Fruit fly (Drosophila melanogaster): ENCODE results near the gene CG1662.

Gene CG1662

DNA sequence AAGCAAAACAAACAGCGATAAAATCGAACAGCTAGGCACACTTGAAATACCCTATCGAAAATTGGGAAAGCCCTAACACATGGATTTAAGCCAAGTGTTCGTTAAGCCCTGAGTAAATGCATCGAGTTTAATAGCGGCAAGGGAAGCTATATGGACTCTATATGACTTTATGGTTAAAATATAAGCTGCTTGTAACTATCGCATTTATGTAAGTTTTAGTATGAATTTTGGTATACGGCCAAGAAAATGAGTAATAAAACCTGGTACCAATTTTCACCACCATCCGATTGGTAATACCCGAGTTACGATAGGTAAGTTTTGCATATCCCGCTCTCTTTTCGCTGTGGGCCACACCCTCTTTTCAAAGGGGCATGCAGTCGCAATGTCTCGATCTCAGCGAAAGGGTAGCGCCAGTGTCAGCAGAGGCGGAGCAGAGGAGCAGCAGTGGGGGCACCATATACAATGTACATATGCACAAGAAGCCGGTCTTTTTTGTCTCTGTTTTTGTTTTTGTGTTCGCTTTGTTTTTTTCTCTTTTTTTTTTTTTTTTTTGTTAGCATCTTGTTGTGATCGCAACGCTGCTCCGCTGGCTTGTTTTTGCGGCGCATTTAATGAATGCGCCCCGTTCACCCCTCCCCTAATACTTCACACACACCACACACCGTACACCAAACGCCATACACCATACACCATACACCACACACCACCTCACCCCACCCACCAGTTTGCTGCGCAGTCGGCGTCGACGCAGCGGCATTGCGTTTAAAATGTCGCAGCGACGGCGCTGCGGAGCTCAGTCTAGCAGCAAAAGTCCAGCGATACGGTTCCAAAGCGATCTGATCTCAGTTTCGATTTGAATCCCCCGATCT, 16.8 kb downstream of the CG1662 start, which contains the start of gene GstT4 (continued):
- peak; percentile 27 for TF ChIP-seq CG12659 (GFP tag; optimal IDR thresholded peaks at IDR 0.05)
- peak; percentile 71 for TF ChIP-seq Med (GFP tag)
- TF ChIP-seq tio (GFP tag; optimal IDR thresholded peaks at IDR 0.05): peak; percentile 66
- peak; percentile 19; the same call in 1 of the 2 replicates for TF ChIP-seq al (GFP tag; IDR thresholded peaks at IDR 0.05)
- peak; percentile 44; the same call in 1 of the 2 replicates for TF ChIP-seq HLH3B (GFP tag; IDR thresholded peaks at IDR 0.05)
- TF ChIP-seq CG3407 (GFP tag; optimal IDR thresholded peaks at IDR 0.05): no peak
- peak; percentile 50 for TF ChIP-seq Atf-2 (GFP tag; optimal IDR thresholded peaks at IDR 0.05)
- no peak for TF ChIP-seq Sry-β (GFP tag; optimal IDR thresholded peaks at IDR 0.05)
- TF ChIP-seq Mrtf (GFP tag; IDR thresholded peaks at IDR 0.05): 0 out of 3 replicates have a peak, but pooled peaks have one; percentile 29
- TF ChIP-seq CG12236 (GFP tag; optimal IDR thresholded peaks at IDR 0.05): no peak
- TF ChIP-seq slp2 (GFP tag; optimal IDR thresholded peaks at IDR 0.05): peak; percentile 76
- peak; percentile 25 for TF ChIP-seq CG17385 (GFP tag; optimal IDR thresholded peaks at IDR 0.05)
- no peak for TF ChIP-seq tna (GFP tag; IDR thresholded peaks at IDR 0.05; ENCODE audit: partially characterized antibody)
- peak; percentile 18; the same call in 1 of the 2 replicates for TF ChIP-seq CG31224 (GFP tag; IDR thresholded peaks at IDR 0.05)
- TF ChIP-seq nerfin-1 (tag; optimal IDR thresholded peaks at IDR 0.05): peak; percentile 12
- TF ChIP-seq wor (GFP tag; IDR thresholded peaks at IDR 0.05): no peak
- TF ChIP-seq CG14014 (GFP tag; IDR thresholded peaks at IDR 0.05): 0 out of 2 replicates have a peak, but pooled peaks have one; percentile 20
- no peak for TF ChIP-seq CG17568 (GFP tag; optimal IDR thresholded peaks at IDR 0.05)
- TF ChIP-seq pho (GFP tag; optimal IDR thresholded peaks at IDR 0.05): peak; percentile 58
- TF ChIP-seq TFAM (GFP tag; optimal IDR thresholded peaks at IDR 0.05): no peak
- TF ChIP-seq D19B (GFP tag; optimal IDR thresholded peaks at IDR 0.05): no peak
- 0 out of 3 replicates have a peak, but pooled peaks have one; percentile 12 for TF ChIP-seq croc (GFP tag; conservative IDR thresholded peaks at IDR 0.05)
- TF ChIP-seq ttk (GFP tag; IDR thresholded peaks at IDR 0.05): peak; percentile 9; the same call in 1 of the 2 replicates
- TF ChIP-seq Usf (GFP tag; optimal IDR thresholded peaks at IDR 0.05): no peak
- TF ChIP-seq nau (GFP tag; optimal IDR thresholded peaks at IDR 0.05): no peak
- TF ChIP-seq pb (GFP tag; optimal IDR thresholded peaks at IDR 0.05): peak; percentile 5
- TF ChIP-seq CTCF (GFP tag; optimal IDR thresholded peaks at IDR 0.05): no peak
- no peak for TF ChIP-seq Dp (GFP tag; optimal IDR thresholded peaks at IDR 0.05)
- peak; percentile 87 for TF ChIP-seq sens (GFP tag)
- TF ChIP-seq ase (GFP tag; IDR thresholded peaks at IDR 0.05): peak; percentile 8; the same call in 1 of the 3 replicates
- no peak for TF ChIP-seq Hey (tag; optimal IDR thresholded peaks at IDR 0.05)
- peak; percentile 59; the same call in 2 of the 3 replicates for TF ChIP-seq dysf (GFP tag; IDR thresholded peaks at IDR 0.05)
- peak; percentile 42 for TF ChIP-seq CG1602 (GFP tag; optimal IDR thresholded peaks at IDR 0.05)
- TF ChIP-seq CG16779 (GFP tag; IDR thresholded peaks at IDR 0.05): peak; percentile 61; the same call in 1 of the 2 replicates
- peak; percentile 10 for TF ChIP-seq CG1233 (GFP tag; optimal IDR thresholded peaks at IDR 0.05)
- TF ChIP-seq h (optimal IDR thresholded peaks at IDR 0.05): no peak
- TF ChIP-seq insv (GFP tag; optimal IDR thresholded peaks at IDR 0.05): no peak
- TF ChIP-seq CG17612 (GFP tag; IDR thresholded peaks at IDR 0.05): no peak
- peak in 1 of 3 experiments; percentile 64 for TF ChIP-seq lola (GFP tag; optimal IDR thresholded peaks at IDR 0.05)
- no peak for TF ChIP-seq CG13123 (GFP tag; optimal IDR thresholded peaks at IDR 0.05)
- TF ChIP-seq Rfx (GFP tag; IDR thresholded peaks at IDR 0.05): peak; percentile 70
- TF ChIP-seq wek (GFP tag; optimal IDR thresholded peaks at IDR 0.05): no peak
- peak; percentile 45; the same call in 1 of the 2 replicates for TF ChIP-seq ro (GFP tag; IDR thresholded peaks at IDR 0.05)
- TF ChIP-seq gcm (GFP tag; optimal IDR thresholded peaks at IDR 0.05): no peak
- no peak for TF ChIP-seq CG4730 (GFP tag; IDR thresholded peaks at IDR 0.05)
- TF ChIP-seq CG15479 (GFP tag; optimal IDR thresholded peaks at IDR 0.05): no peak
- peak; percentile 49 for TF ChIP-seq ERR (GFP tag; optimal IDR thresholded peaks at IDR 0.05)
- peak; percentile 26 for TF ChIP-seq emc (GFP tag; optimal IDR thresholded peaks at IDR 0.05)
- TF ChIP-seq eyg (GFP tag; optimal IDR thresholded peaks at IDR 0.05): peak; percentile 4
- TF ChIP-seq Dfd (GFP tag; optimal IDR thresholded peaks at IDR 0.05): no peak

Data from whole organism, embryonic.